Worm (Caenorhabditis elegans) whole organism, L2 larva: Measurements from ENCODE around the gene C07D8.5.

Source experiments
- lsy-2 ChIP-seq, 2 experiments: fragments of 150-350 bp in 1 of 2; sonication (generic microtip) in 1 of 2; optimal IDR thresholded peaks; 2 replicates each; lab custom pipeline; 2014 to 2017; ENCODE audit warnings: missing biosample characterization in 2 of 2, missing genetic modification characterization in 2 of 2
- mab-5 ChIP-seq: fragments of 150-350 bp; optimal IDR thresholded peaks from 2 replicates; lab custom pipeline; 2014; ENCODE audit warnings: missing biosample characterization, missing genetic modification characterization

ce11 chrX:7340394-7340793 is 3.5 kb upstream of the C07D8.5 start:
- no peak for TF ChIP-seq mab-5 (tag; lab: Kevin White, UChicago)
- TF ChIP-seq lsy-2 (tag; optimal IDR thresholded peaks at IDR 0.05; lab: Kevin White, UChicago) = peak in 1 of 2 experiments; percentile 5
